Worm (Caenorhabditis elegans) whole organism, dauer: ENCODE measurements around the gene eif-3.L.

Source experiments
- unc-62 ChIP-seq: sonication (generic microtip); optimal IDR thresholded peaks from 2 replicates; lab custom pipeline; 2017; ENCODE audit warnings: missing biosample characterization, missing genetic modification reagents, missing genetic modification characterization

The eif-3.L gene

ce11 chrII:5572082-5572746 lies 50.1 kb downstream of the eif-3.L start:
- no peak for TF ChIP-seq unc-62 (GFP tag; lab: Kevin White, UChicago)

ce11 chrII:5570272-5570671 lies 52.0 kb downstream of the eif-3.L start, which contains the start of the genes C17C3.1 and C17C3.15:
Gene C17C3.1 (plus strand): TSS chrII:5570572.
Gene C17C3.15 (plus strand): TSS chrII:5570654.
- no peak for TF ChIP-seq unc-62 (GFP tag; lab: Kevin White, UChicago)
